Worm (Caenorhabditis elegans) whole organism, late embryonic: Measurements from ENCODE around the gene mtrf-1L.

Source experiments
- F13H6.1 ChIP-seq: sonication (generic microtip); optimal IDR thresholded peaks from 2 replicates; lab custom pipeline; 2016; ENCODE audit warnings: missing genetic modification characterization, missing compliant biosample characterization
- K02D7.2 ChIP-seq: sonication (generic microtip); optimal IDR thresholded peaks from 2 replicates; lab custom pipeline; 2017; ENCODE audit warnings: mild to moderate bottlenecking, missing genetic modification characterization, missing compliant biosample characterization
- K09A11.1 ChIP-seq: sonication (generic microtip); optimal IDR thresholded peaks from 2 replicates; lab custom pipeline; 2017; ENCODE audit warnings: antibody characterized with exemption, mild to moderate bottlenecking, missing genetic modification characterization, missing compliant biosample characterization; ENCODE audit not compliant: insufficient read depth
- Y22D7AL.16 ChIP-seq: sonication (generic microtip); optimal IDR thresholded peaks from 2 replicates; lab custom pipeline; 2016; ENCODE audit warnings: missing genetic modification characterization, missing compliant biosample characterization
- ahr-1 ChIP-seq: sonication (generic microtip); optimal IDR thresholded peaks from 2 replicates; lab custom pipeline; 2016; ENCODE audit warnings: missing genetic modification characterization, missing compliant biosample characterization
- ceh-18 ChIP-seq: sonication (generic microtip); optimal IDR thresholded peaks from 2 replicates; lab custom pipeline; 2016; ENCODE audit warnings: missing genetic modification characterization, missing compliant biosample characterization
- ceh-19 ChIP-seq: fragments of 200-800 bp; sonication (Bioruptor generic); optimal IDR thresholded peaks from 2 replicates; lab custom pipeline; 2018; ENCODE audit warnings: mild to moderate bottlenecking, missing genetic modification characterization, missing compliant biosample characterization
- ceh-2 ChIP-seq: sonication (generic microtip); optimal IDR thresholded peaks from 2 replicates; lab custom pipeline; 2016; ENCODE audit warnings: missing genotype, missing genetic modification characterization, missing compliant biosample characterization
- ceh-22 ChIP-seq: sonication (generic microtip); optimal IDR thresholded peaks from 2 replicates; lab custom pipeline; 2017; ENCODE audit warnings: missing biosample characterization, missing genetic modification characterization
- ceh-30 ChIP-seq: fragments of 150-350 bp; optimal IDR thresholded peaks from 2 replicates; lab custom pipeline; 2014; ENCODE audit warnings: missing biosample characterization, missing genetic modification characterization
- ceh-31 ChIP-seq: sonication (generic microtip); optimal IDR thresholded peaks from 2 replicates; lab custom pipeline; 2016; ENCODE audit warnings: missing genetic modification characterization, missing compliant biosample characterization
- ceh-45 ChIP-seq: fragments of 200-800 bp; sonication (Bioruptor generic); IDR thresholded peaks from 2 replicates; pipeline ENCODE4 v1.3.6; 2022; ENCODE audit warnings: missing genetic modification reagents, missing genetic modification characterization, missing compliant biosample characterization
- ceh-6 ChIP-seq: fragments of 200-800 bp; sonication (Bioruptor generic); optimal IDR thresholded peaks from 2 replicates; lab custom pipeline; 2018; ENCODE audit warnings: mild to moderate bottlenecking, missing genetic modification characterization, missing compliant biosample characterization
- che-1 ChIP-seq: sonication (generic microtip); optimal IDR thresholded peaks from 2 replicates; lab custom pipeline; 2016; ENCODE audit warnings: mild to moderate bottlenecking, missing genetic modification characterization, missing compliant biosample characterization
- dmd-4 ChIP-seq: sonication (generic microtip); optimal IDR thresholded peaks from 2 replicates; lab custom pipeline; 2016; ENCODE audit warnings: borderline replicate concordance, missing genetic modification characterization, missing compliant biosample characterization
- dve-1 ChIP-seq: sonication (generic microtip); optimal IDR thresholded peaks from 2 replicates; lab custom pipeline; 2017; ENCODE audit warnings: antibody characterized with exemption, mild to moderate bottlenecking, missing genetic modification characterization, missing compliant biosample characterization
- elt-2 ChIP-seq: sonication (generic microtip); optimal IDR thresholded peaks from 2 replicates; lab custom pipeline; 2016; ENCODE audit warnings: missing genetic modification reagents, missing genetic modification characterization, missing compliant biosample characterization
- elt-4 ChIP-seq: sonication (generic microtip); optimal IDR thresholded peaks from 2 replicates; lab custom pipeline; 2016; ENCODE audit warnings: missing genetic modification characterization, missing compliant biosample characterization
- eyg-1 ChIP-seq: sonication (generic microtip); optimal IDR thresholded peaks from 2 replicates; lab custom pipeline; 2016; ENCODE audit warnings: missing genotype, missing genetic modification characterization, missing compliant biosample characterization
- fax-1 ChIP-seq: sonication (generic microtip); optimal IDR thresholded peaks from 2 replicates; lab custom pipeline; 2016; ENCODE audit warnings: missing genotype, missing genetic modification characterization, missing compliant biosample characterization
- gmeb-2 ChIP-seq: sonication (generic microtip); optimal IDR thresholded peaks from 2 replicates; lab custom pipeline; 2016; ENCODE audit warnings: missing genetic modification characterization, inconsistent platforms, missing compliant biosample characterization
- hlh-13 ChIP-seq: fragments of 200-800 bp; sonication (Bioruptor generic); optimal IDR thresholded peaks from 2 replicates; lab custom pipeline; 2018; ENCODE audit warnings: mild to moderate bottlenecking, missing genetic modification characterization, missing compliant biosample characterization
- hlh-15 ChIP-seq: sonication (generic microtip); optimal IDR thresholded peaks from 2 replicates; lab custom pipeline; 2016; ENCODE audit warnings: missing genetic modification characterization, missing compliant biosample characterization
- hlh-6 ChIP-seq: sonication (generic microtip); optimal IDR thresholded peaks from 2 replicates; lab custom pipeline; 2016; ENCODE audit warnings: missing genotype, missing genetic modification characterization, missing compliant biosample characterization
- hlh-8 ChIP-seq: sonication (generic microtip); optimal IDR thresholded peaks from 2 replicates; lab custom pipeline; 2016; ENCODE audit warnings: missing genotype, missing genetic modification characterization, missing compliant biosample characterization
- mec-3 ChIP-seq: sonication (generic microtip); optimal IDR thresholded peaks from 2 replicates; lab custom pipeline; 2016; ENCODE audit warnings: borderline replicate concordance, missing genetic modification characterization, missing compliant biosample characterization
- nfya-1 ChIP-seq: sonication (generic microtip); optimal IDR thresholded peaks from 2 replicates; lab custom pipeline; 2017; ENCODE audit warnings: missing genetic modification characterization, mild to moderate bottlenecking, missing compliant biosample characterization, antibody characterized with exemption, moderate library complexity
- nhr-232 ChIP-seq: sonication (generic microtip); optimal IDR thresholded peaks from 2 replicates; lab custom pipeline; 2016; ENCODE audit warnings: missing genetic modification characterization, missing compliant biosample characterization
- npax-4 ChIP-seq: sonication (generic microtip); optimal IDR thresholded peaks from 2 replicates; lab custom pipeline; 2016; ENCODE audit warnings: missing genetic modification characterization, missing compliant biosample characterization
- odd-2 ChIP-seq: sonication (generic microtip); optimal IDR thresholded peaks from 2 replicates; lab custom pipeline; 2017; ENCODE audit warnings: antibody characterized with exemption, mild to moderate bottlenecking, missing genetic modification characterization, missing compliant biosample characterization
- pag-3 ChIP-seq: sonication (generic microtip); optimal IDR thresholded peaks from 2 replicates; lab custom pipeline; 2016; ENCODE audit warnings: missing compliant biosample characterization, missing genetic modification characterization, borderline replicate concordance
- pat-9 ChIP-seq: fragments of 200-800 bp; sonication (Bioruptor generic); optimal IDR thresholded peaks from 2 replicates; lab custom pipeline; 2018; ENCODE audit warnings: mild to moderate bottlenecking, missing genetic modification characterization, moderate library complexity, missing compliant biosample characterization
- pax-1 ChIP-seq: fragments of 150-350 bp; optimal IDR thresholded peaks from 2 replicates; lab custom pipeline; 2014; ENCODE audit warnings: missing biosample characterization, missing genetic modification characterization
- pha-2 ChIP-seq: sonication (generic microtip); optimal IDR thresholded peaks from 2 replicates; lab custom pipeline; 2017; ENCODE audit warnings: mild to moderate bottlenecking, missing genetic modification characterization, missing compliant biosample characterization
- pha-4 ChIP-seq: fragments of 150-350 bp; optimal IDR thresholded peaks from 2 replicates; lab custom pipeline; 2018; ENCODE audit warnings: missing biosample characterization, missing genetic modification reagents, missing genetic modification characterization
- pqm-1 ChIP-seq: sonication (generic microtip); optimal IDR thresholded peaks from 2 replicates; lab custom pipeline; 2016; ENCODE audit warnings: missing genetic modification characterization, missing compliant biosample characterization
- ref-2 ChIP-seq: sonication (generic microtip); optimal IDR thresholded peaks from 2 replicates; lab custom pipeline; 2016; ENCODE audit warnings: missing genetic modification characterization, missing compliant biosample characterization
- sdc-2 ChIP-seq: sonication (generic microtip); optimal IDR thresholded peaks from 2 replicates; lab custom pipeline; 2016; ENCODE audit warnings: missing genotype, missing genetic modification characterization, missing compliant biosample characterization
- sox-2 ChIP-seq: fragments of 200-800 bp; sonication (Bioruptor generic); IDR thresholded peaks from 2 replicates; pipeline ENCODE4 v1.3.6; 2022; ENCODE audit warnings: missing genetic modification reagents, missing genetic modification characterization, missing compliant biosample characterization
- sox-4 ChIP-seq: sonication (generic microtip); optimal IDR thresholded peaks from 2 replicates; lab custom pipeline; 2017; ENCODE audit warnings: mild to moderate bottlenecking, missing genetic modification characterization, inconsistent platforms, missing compliant biosample characterization
- tbx-2 ChIP-seq: sonication (generic microtip); optimal IDR thresholded peaks from 2 replicates; lab custom pipeline; 2016; ENCODE audit warnings: missing genetic modification characterization, missing compliant biosample characterization
- tbx-7 ChIP-seq: sonication (generic microtip); optimal IDR thresholded peaks from 2 replicates; lab custom pipeline; 2016; ENCODE audit warnings: missing genotype, missing genetic modification characterization, missing compliant biosample characterization
- unc-3 ChIP-seq, 2 experiments: fragments of 200-800 bp in 1 of 2; sonication (Bioruptor generic) in 1 of 2; sonication (generic microtip) in 1 of 2; conservative IDR thresholded peaks in 1 of 2; optimal IDR thresholded peaks in 1 of 2; 2 replicates each; pipeline versions ENCODE4 v1.3.6 to Lab custom; 2016 to 2022; ENCODE audit warnings: missing compliant biosample characterization in 2 of 2, missing genetic modification characterization in 2 of 2, missing genetic modification reagents in 1 of 2
- unc-55 ChIP-seq: sonication (generic microtip); optimal IDR thresholded peaks from 2 replicates; lab custom pipeline; 2017; ENCODE audit warnings: missing biosample characterization, missing genetic modification reagents, missing genetic modification characterization
- zip-5 ChIP-seq: sonication (generic microtip); optimal IDR thresholded peaks from 2 replicates; lab custom pipeline; 2016; ENCODE audit warnings: missing genetic modification characterization, missing compliant biosample characterization

mtrf-1L gene

DNA sequence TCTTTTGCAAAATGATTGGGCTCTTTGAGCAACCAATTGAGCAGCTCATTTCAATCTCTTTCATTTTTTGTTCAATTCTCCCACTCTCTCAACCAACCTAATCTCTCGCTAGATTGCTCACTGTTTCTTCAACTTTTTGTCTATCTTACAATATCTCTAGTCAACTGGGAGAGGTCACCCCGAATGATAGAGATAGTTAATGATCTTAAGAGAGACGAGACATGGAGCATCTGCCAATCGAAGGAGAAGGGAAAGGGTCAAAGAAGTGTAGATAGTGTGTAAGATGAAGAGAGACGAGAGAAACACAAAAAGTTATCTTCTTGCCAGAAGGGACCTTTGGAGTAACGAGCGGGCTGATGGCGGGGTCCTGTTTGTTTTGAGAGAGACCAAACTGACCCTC, 17.6 kb upstream of the mtrf-1L start:
- TF ChIP-seq odd-2: no peak
- TF ChIP-seq sox-4: no peak
- peak; percentile 58 for TF ChIP-seq unc-55 (GFP tag; lab: Kevin White, UChicago)
- TF ChIP-seq ceh-18 (tag; lab: Kevin White, UChicago): peak; percentile 50
- TF ChIP-seq ceh-22: peak; percentile 7
- no peak for TF ChIP-seq dve-1
- no peak for TF ChIP-seq pat-9 (tag; lab: Kevin White, UChicago)
- TF ChIP-seq ref-2 (tag; lab: Kevin White, UChicago): peak; percentile 16
- no peak for TF ChIP-seq ceh-31 (tag; lab: Kevin White, UChicago)
- TF ChIP-seq ceh-45 (GFP tag; lab: Robert Waterston, UW): no peak
- no peak for TF ChIP-seq pax-1 (tag; lab: Kevin White, UChicago)
- TF ChIP-seq pag-3 (tag; lab: Kevin White, UChicago): no peak
- TF ChIP-seq elt-2 (tag; lab: Kevin White, UChicago): peak; percentile 14
- peak; percentile 12 for TF ChIP-seq tbx-2 (tag; lab: Kevin White, UChicago)
- peak; percentile 74 for TF ChIP-seq nfya-1 (tag; lab: Kevin White, UChicago)
- TF ChIP-seq nhr-232 (tag; lab: Kevin White, UChicago): no peak
- no peak for TF ChIP-seq ceh-30 (tag; lab: Kevin White, UChicago)
- no peak for TF ChIP-seq hlh-15

ce11 chrIV:5171994-5172528, 14.9 kb upstream of the mtrf-1L start:
- TF ChIP-seq hlh-15 (no peak), hlh-8 (tag; lab: Kevin White, UChicago) (peak; percentile 95)
- TF ChIP-seq, all 69 proteins: peak for 1

DNA sequence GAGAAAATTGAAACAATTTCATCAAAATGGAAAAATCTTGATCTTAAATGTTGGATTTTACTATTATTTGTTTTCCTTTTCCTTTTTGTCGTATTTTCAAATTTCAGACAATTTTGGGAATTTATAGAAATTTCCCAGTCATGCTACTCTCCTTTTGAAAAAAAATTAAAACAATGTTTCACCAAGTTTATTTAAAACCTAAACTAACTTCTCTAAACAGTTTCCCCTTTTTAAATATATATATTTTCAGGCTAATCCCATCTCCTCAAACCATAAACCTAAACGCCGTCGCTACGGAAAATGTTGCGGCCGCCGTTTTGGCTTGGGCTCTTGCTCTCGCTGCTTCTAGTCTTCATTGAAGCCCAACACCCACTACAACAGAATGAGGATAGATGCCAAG, 13.9 kb upstream of the mtrf-1L start, which contains the start of gene lam-1:
lam-1 (plus strand) TSS at position 301 of the 400 bp plus-strand sequence.
- TF ChIP-seq hlh-13 (no peak), pat-9 (tag; lab: Kevin White, UChicago) (no peak), unc-3 (GFP tag; conservative IDR thresholded peaks at IDR 0.05; lab: Robert Waterston, UW) (no peak), unc-3 (tag; optimal IDR thresholded peaks at IDR 0.05; lab: Kevin White, UChicago) (no peak), che-1 (tag; lab: Kevin White, UChicago) (no peak), F13H6.1 (tag; lab: Kevin White, UChicago) (no peak), ceh-2 (tag; lab: Kevin White, UChicago) (no peak), K09A11.1 (no peak), pha-2 (tag; lab: Kevin White, UChicago) (no peak), elt-4 (tag; lab: Kevin White, UChicago) (no peak), pha-4 (no peak), ceh-19 (GFP tag; lab: Kevin White, UChicago) (no peak), fax-1 (no peak), eyg-1 (tag; lab: Kevin White, UChicago) (no peak), npax-4 (tag; lab: Kevin White, UChicago) (no peak), ceh-6 (GFP tag; lab: Kevin White, UChicago) (no peak), pqm-1 (tag; lab: Kevin White, UChicago) (no peak), pax-1 (tag; lab: Kevin White, UChicago) (no peak), pag-3 (tag; lab: Kevin White, UChicago) (no peak), ceh-31 (tag; lab: Kevin White, UChicago) (no peak), gmeb-2 (tag; lab: Kevin White, UChicago) (no peak)

ce11 chrIV:5183755-5184166, 3.2 kb upstream of the mtrf-1L start, which contains the start of gene W03F8.4:
Gene W03F8.4, plus strand, starts transcription at chrIV:5184123.
- TF ChIP-seq K02D7.2 (tag; lab: Kevin White, UChicago): peak; percentile 37
- TF ChIP-seq pha-4: no peak
- no peak for TF ChIP-seq mec-3
- TF ChIP-seq hlh-8 (tag; lab: Kevin White, UChicago): no peak
- TF ChIP-seq tbx-2 (tag; lab: Kevin White, UChicago): peak; percentile 46
- TF ChIP-seq dmd-4 (tag; lab: Kevin White, UChicago): no peak
- TF ChIP-seq ceh-45 (GFP tag; lab: Robert Waterston, UW): 0 out of 2 replicates have a peak, but pooled peaks have one; percentile 57
- TF ChIP-seq ceh-30 (tag; lab: Kevin White, UChicago): peak; percentile 83
- TF ChIP-seq zip-5 (tag; lab: Kevin White, UChicago): peak; percentile 12
- no peak for TF ChIP-seq ceh-6 (GFP tag; lab: Kevin White, UChicago)
- no peak for TF ChIP-seq hlh-6 (tag; lab: Kevin White, UChicago)
- no peak for TF ChIP-seq ahr-1 (tag; lab: Kevin White, UChicago)
- TF ChIP-seq sox-4: no peak
- peak; percentile 76 for TF ChIP-seq nfya-1 (tag; lab: Kevin White, UChicago)
- no peak for TF ChIP-seq npax-4 (tag; lab: Kevin White, UChicago)
- no peak for TF ChIP-seq tbx-7 (tag; lab: Kevin White, UChicago)
- TF ChIP-seq sdc-2 (tag; lab: Kevin White, UChicago): peak; percentile 16
- no peak for TF ChIP-seq Y22D7AL.16 (tag; lab: Kevin White, UChicago)
- no peak for TF ChIP-seq sox-2
